Fruit fly (Drosophila melanogaster) whole organism, embryonic: ENCODE measurements around the gene Rab9.
A peak's percentile ranks its signal among the peaks of the same experiment; 100 is the strongest.

ENCODE experiments used
- Asciz ChIP-seq: fragments of 200-800 bp; sonication (Bioruptor generic); optimal IDR thresholded peaks from 2 replicates; lab custom pipeline; 2017; ENCODE audit warnings: missing biosample characterization, mild to moderate bottlenecking, missing genetic modification characterization, missing genetic modification reagents
- Atf3 ChIP-seq: fragments of 200-800 bp; sonication (Bioruptor generic); optimal IDR thresholded peaks from 3 replicates; lab custom pipeline; 2016; ENCODE audit warnings: missing biosample characterization, missing genetic modification characterization
- Bgb ChIP-seq: fragments of 200-800 bp; sonication (Bioruptor generic); IDR thresholded peaks from 2 replicates; pipeline ENCODE4 v1.3.6; 2022; ENCODE audit warnings: missing biosample characterization, missing genetic modification characterization; ENCODE audit not compliant: partially characterized antibody
- CG10147 ChIP-seq: fragments of 200-800 bp; sonication (Bioruptor generic); optimal IDR thresholded peaks from 2 replicates; lab custom pipeline; 2019; ENCODE audit warnings: missing biosample characterization, mild to moderate bottlenecking, missing genetic modification characterization, moderate library complexity
- CG10462 ChIP-seq: fragments of 200-800 bp; sonication (Bioruptor generic); optimal IDR thresholded peaks from 2 replicates; lab custom pipeline; 2016; ENCODE audit warnings: missing biosample characterization, missing genetic modification characterization
- CG11456 ChIP-seq: fragments of 200-800 bp; sonication (Bioruptor generic); IDR thresholded peaks from 3 replicates; pipeline ENCODE4 v1.3.6; 2022; ENCODE audit warnings: missing biosample characterization, missing genetic modification characterization
- CG1233 ChIP-seq: fragments of 200-800 bp; sonication (Bioruptor generic); optimal IDR thresholded peaks from 4 replicates; lab custom pipeline; 2018; ENCODE audit warnings: missing biosample characterization, mild to moderate bottlenecking, missing genetic modification characterization
- CG12659 ChIP-seq: fragments of 200-800 bp; sonication (Bioruptor generic); optimal IDR thresholded peaks from 3 replicates; lab custom pipeline; 2017; ENCODE audit warnings: mild to moderate bottlenecking, missing biosample characterization, missing genetic modification reagents, missing genetic modification characterization
- CG15073 ChIP-seq: fragments of 200-800 bp; sonication (Bioruptor generic); optimal IDR thresholded peaks from 2 replicates; lab custom pipeline; 2016; ENCODE audit warnings: missing biosample characterization, missing genetic modification characterization
- CG1647 ChIP-seq: fragments of 200-800 bp; sonication (Bioruptor generic); optimal IDR thresholded peaks from 3 replicates; lab custom pipeline; 2016; ENCODE audit warnings: missing biosample characterization, missing genetic modification characterization
- CG17359 ChIP-seq: fragments of 200-800 bp; sonication (Bioruptor generic); optimal IDR thresholded peaks from 3 replicates; lab custom pipeline; 2018; ENCODE audit warnings: missing biosample characterization, mild to moderate bottlenecking, missing genetic modification characterization, moderate library complexity
- CG1832 ChIP-seq: fragments of 200-800 bp; sonication (Bioruptor generic); optimal IDR thresholded peaks from 2 replicates; lab custom pipeline; 2017; ENCODE audit warnings: missing biosample characterization, mild to moderate bottlenecking, missing genetic modification characterization, inconsistent platforms
- CG2116 ChIP-seq: fragments of 200-800 bp; sonication (Bioruptor generic); optimal IDR thresholded peaks from 3 replicates; lab custom pipeline; 2018; ENCODE audit warnings: missing biosample characterization, mild to moderate bottlenecking, missing genetic modification characterization
- CG31388 ChIP-seq: fragments of 200-800 bp; sonication (Bioruptor generic); optimal IDR thresholded peaks from 2 replicates; lab custom pipeline; 2016; ENCODE audit warnings: missing biosample characterization, missing genetic modification characterization
- CG3163 ChIP-seq: fragments of 200-800 bp; sonication (Bioruptor generic); optimal IDR thresholded peaks from 3 replicates; lab custom pipeline; 2016; ENCODE audit warnings: missing biosample characterization, missing genetic modification characterization
- CG43689 ChIP-seq: fragments of 200-800 bp; sonication (Bioruptor generic); IDR thresholded peaks from 2 replicates; pipeline ENCODE4 v1.3.6; 2022; ENCODE audit warnings: missing biosample characterization, missing genetic modification characterization
- CG5245 ChIP-seq: fragments of 200-800 bp; sonication (Bioruptor generic); optimal IDR thresholded peaks from 3 replicates; lab custom pipeline; 2016; ENCODE audit warnings: missing biosample characterization, missing genetic modification characterization
- CG6689 ChIP-seq: fragments of 200-800 bp; sonication (Bioruptor generic); IDR thresholded peaks from 2 replicates; pipeline ENCODE4 v1.3.6; 2022; ENCODE audit warnings: missing biosample characterization, missing genetic modification characterization
- CG7271 ChIP-seq: fragments of 200-800 bp; sonication (Bioruptor generic); optimal IDR thresholded peaks from 2 replicates; lab custom pipeline; 2018; ENCODE audit warnings: missing biosample characterization, mild to moderate bottlenecking, missing genetic modification characterization, moderate library complexity
- CG9727 ChIP-seq: fragments of 200-800 bp; sonication (Bioruptor generic); optimal IDR thresholded peaks from 3 replicates; lab custom pipeline; 2017; ENCODE audit warnings: missing biosample characterization, mild to moderate bottlenecking, missing genetic modification characterization
- CG9817 ChIP-seq: fragments of 200-800 bp; sonication (Bioruptor generic); optimal IDR thresholded peaks from 2 replicates; lab custom pipeline; 2018; ENCODE audit warnings: missing biosample characterization, mild to moderate bottlenecking, missing genetic modification characterization, moderate library complexity
- Chrac-16 ChIP-seq: fragments of 200-800 bp; sonication (Bioruptor generic); optimal IDR thresholded peaks from 3 replicates; lab custom pipeline; 2016; ENCODE audit warnings: missing biosample characterization, missing genetic modification characterization
- CrebB ChIP-seq: fragments of 200-800 bp; sonication (Bioruptor generic); optimal IDR thresholded peaks from 3 replicates; lab custom pipeline; 2018; ENCODE audit warnings: missing biosample characterization, mild to moderate bottlenecking, missing genetic modification characterization
- Doc3 ChIP-seq: fragments of 200-800 bp; sonication (Bioruptor generic); IDR thresholded peaks from 3 replicates; pipeline ENCODE4 v1.3.6; 2022; ENCODE audit warnings: missing biosample characterization, missing genetic modification characterization; ENCODE audit not compliant: partially characterized antibody
- Hmr ChIP-seq: fragments of 200-800 bp; sonication (Bioruptor generic); optimal IDR thresholded peaks from 3 replicates; lab custom pipeline; 2017; ENCODE audit warnings: mild to moderate bottlenecking, missing biosample characterization, missing genetic modification reagents, missing genetic modification characterization
- Hr78 ChIP-seq, 2 experiments: fragments of 200-800 bp in 1 of 2; fragments of >200 bp in 1 of 2; sonication (Bioruptor generic) in 1 of 2; optimal IDR thresholded peaks; 2 replicates each; lab custom pipeline; 2017 to 2019; ENCODE audit warnings: missing biosample characterization in 2 of 2, missing genetic modification characterization in 2 of 2, mild to moderate bottlenecking in 1 of 2, moderate library complexity in 1 of 2
- Hsf ChIP-seq: fragments of 200-800 bp; sonication (Bioruptor generic); optimal IDR thresholded peaks from 3 replicates; lab custom pipeline; 2016; ENCODE audit warnings: missing biosample characterization, missing genetic modification characterization
- Lim3 ChIP-seq: fragments of 200-800 bp; sonication (Bioruptor generic); IDR thresholded peaks from 2 replicates; pipeline ENCODE4 v1.3.6; 2022; ENCODE audit warnings: missing biosample characterization, missing genetic modification characterization
- NC2α ChIP-seq: fragments of 200-800 bp; sonication (Bioruptor generic); optimal IDR thresholded peaks from 2 replicates; lab custom pipeline; 2016; ENCODE audit warnings: missing biosample characterization, missing genetic modification characterization
- Optix ChIP-seq: fragments of 200-800 bp; sonication (Bioruptor generic); IDR thresholded peaks from 3 replicates; pipeline ENCODE4 v1.3.6; 2022; ENCODE audit warnings: missing biosample characterization, missing genetic modification characterization
- Ravus ChIP-seq: fragments of 200-800 bp; sonication (Bioruptor generic); IDR thresholded peaks from 2 replicates; pipeline ENCODE4 v1.3.6; 2022; ENCODE audit warnings: missing biosample characterization, missing genetic modification characterization
- TFAM ChIP-seq: fragments of 200-800 bp; sonication (Bioruptor generic); optimal IDR thresholded peaks from 2 replicates; lab custom pipeline; 2017; ENCODE audit warnings: missing biosample characterization, missing genetic modification characterization, inconsistent platforms
- ac ChIP-seq: fragments of 200-800 bp; sonication (Bioruptor generic); optimal IDR thresholded peaks from 3 replicates; lab custom pipeline; 2017; ENCODE audit warnings: missing biosample characterization, mild to moderate bottlenecking, missing genetic modification characterization
- btn ChIP-seq: fragments of 200-800 bp; sonication (Bioruptor generic); optimal IDR thresholded peaks from 2 replicates; lab custom pipeline; 2016; ENCODE audit warnings: missing biosample characterization, missing genetic modification characterization
- exex ChIP-seq: fragments of 200-800 bp; sonication (Bioruptor generic); optimal IDR thresholded peaks from 4 replicates; lab custom pipeline; 2018; ENCODE audit warnings: missing biosample characterization, mild to moderate bottlenecking, missing genetic modification characterization, moderate library complexity
- ftz-f1 ChIP-seq: fragments of 200-800 bp; sonication (Bioruptor generic); optimal IDR thresholded peaks from 2 replicates; lab custom pipeline; 2016; ENCODE audit warnings: missing biosample characterization, missing genetic modification characterization
- ham ChIP-seq: fragments of 200-800 bp; sonication (Bioruptor generic); IDR thresholded peaks from 2 replicates; pipeline ENCODE4 v1.3.6; 2022; ENCODE audit warnings: missing biosample characterization, missing genetic modification characterization
- her ChIP-seq: fragments of 200-800 bp; sonication (Bioruptor generic); optimal IDR thresholded peaks from 2 replicates; lab custom pipeline; 2016; ENCODE audit warnings: missing biosample characterization, missing genetic modification characterization
- jing ChIP-seq: fragments of 200-800 bp; sonication (Bioruptor generic); optimal IDR thresholded peaks from 2 replicates; lab custom pipeline; 2018; ENCODE audit warnings: missing biosample characterization, mild to moderate bottlenecking, missing genetic modification characterization
- knrl ChIP-seq: fragments of 200-800 bp; sonication (Bioruptor generic); IDR thresholded peaks from 3 replicates; pipeline ENCODE4 v1.3.6; 2022; ENCODE audit warnings: missing biosample characterization, missing genetic modification characterization; ENCODE audit not compliant: partially characterized antibody
- otp ChIP-seq: fragments of 200-800 bp; sonication (Bioruptor generic); IDR thresholded peaks from 3 replicates; pipeline ENCODE4, ENCODE4 v1.3.6; 2022; ENCODE audit warnings: missing biosample characterization, missing genetic modification characterization
- repo ChIP-seq: fragments of 200-800 bp; sonication (Bioruptor generic); optimal IDR thresholded peaks from 2 replicates; lab custom pipeline; 2016; ENCODE audit warnings: missing biosample characterization, missing genetic modification characterization
- ssp ChIP-seq: fragments of 200-800 bp; sonication (Bioruptor generic); IDR thresholded peaks from 2 replicates; pipeline ENCODE4 v1.3.6; 2022; ENCODE audit warnings: missing biosample characterization, missing genetic modification characterization
- stwl ChIP-seq: fragments of 200-800 bp; sonication (Bioruptor generic); optimal IDR thresholded peaks from 3 replicates; lab custom pipeline; 2018; ENCODE audit warnings: missing biosample characterization, mild to moderate bottlenecking, missing genetic modification characterization, moderate library complexity
- trh ChIP-seq: fragments of 200-800 bp; sonication (Bioruptor generic); optimal IDR thresholded peaks from 2 replicates; lab custom pipeline; 2016; ENCODE audit warnings: missing biosample characterization, missing genetic modification characterization
- tup ChIP-seq: fragments of 200-800 bp; sonication (Bioruptor generic); optimal IDR thresholded peaks from 2 replicates; lab custom pipeline; 2016; ENCODE audit warnings: missing biosample characterization, mild to moderate bottlenecking, missing genetic modification characterization, moderate library complexity
- usp ChIP-seq: fragments of >200 bp; optimal IDR thresholded peaks from 2 replicates; lab custom pipeline; 2017; ENCODE audit warnings: missing biosample characterization, missing genetic modification characterization
- vnd ChIP-seq: fragments of 200-800 bp; sonication (Bioruptor generic); IDR thresholded peaks from 3 replicates; pipeline ENCODE4 v1.3.6; 2022; ENCODE audit warnings: missing biosample characterization, missing genetic modification characterization; ENCODE audit not compliant: partially characterized antibody
- wor ChIP-seq: fragments of 200-800 bp; sonication (Bioruptor generic); IDR thresholded peaks from 2 replicates; pipeline ENCODE4 v1.3.6; 2022; ENCODE audit warnings: missing biosample characterization, missing genetic modification characterization
- zfh2 ChIP-seq: fragments of 200-800 bp; sonication (Bioruptor generic); optimal IDR thresholded peaks from 2 replicates; lab custom pipeline; 2016; ENCODE audit warnings: missing biosample characterization, missing genetic modification characterization

The Rab9 gene

dm6 chr2L:19425765-19426329 is 6.5 kb upstream of the Rab9 start (continued):
- peak; percentile 68 for TF ChIP-seq Hsf
- peak in 1 of 2 experiments; percentile 66 for TF ChIP-seq Hr78 (GFP tag; optimal IDR thresholded peaks at IDR 0.05; lab: Kevin White, UChicago)
- peak; percentile 91 for TF ChIP-seq ftz-f1 (GFP tag; lab: Kevin White, UChicago)
- peak; percentile 55 for TF ChIP-seq CG5245 (GFP tag; lab: Kevin White, UChicago)
- peak; percentile 25 for TF ChIP-seq Atf3 (GFP tag; lab: Kevin White, UChicago)
- no peak for TF ChIP-seq Doc3
- TF ChIP-seq CG2116 (GFP tag; lab: Kevin White, UChicago): peak; percentile 4
- no peak for TF ChIP-seq CG3163 (GFP tag; lab: Kevin White, UChicago)
- no peak for TF ChIP-seq vnd
- 0 out of 2 replicates have a peak, but pooled peaks have one; percentile 8 for TF ChIP-seq Lim3
- TF ChIP-seq jing (GFP tag; lab: Kevin White, UChicago): peak; percentile 9
- TF ChIP-seq exex (tag; lab: Kevin White, UChicago): peak; percentile 68
- peak; percentile 2 for TF ChIP-seq TFAM (GFP tag; lab: Kevin White, UChicago)
- TF ChIP-seq Asciz (GFP tag; lab: Kevin White, UChicago): peak; percentile 32
- TF ChIP-seq CG1832 (GFP tag; lab: Kevin White, UChicago): no peak
- TF ChIP-seq CG1233: peak; percentile 53
- peak; percentile 15 for TF ChIP-seq stwl (tag; lab: Kevin White, UChicago)
- TF ChIP-seq Bgb (GFP tag; lab: Robert Waterston, UW): peak; percentile 6; the same call in 1 of the 2 replicates
- TF ChIP-seq knrl (GFP tag; lab: Robert Waterston, UW): no peak
- TF ChIP-seq CG1647 (GFP tag; lab: Kevin White, UChicago): no peak
- peak; percentile 22 for TF ChIP-seq her (GFP tag; lab: Kevin White, UChicago)
- peak; percentile 94 for TF ChIP-seq otp (GFP tag; lab: Robert Waterston, UW)
- TF ChIP-seq Ravus: peak; percentile 30; the same call in 1 of the 2 replicates
- TF ChIP-seq zfh2: peak; percentile 40
- TF ChIP-seq CG43689 (GFP tag; lab: Robert Waterston, UW): peak; percentile 53
- no peak for TF ChIP-seq CG7271 (tag; lab: Kevin White, UChicago)
- TF ChIP-seq ssp: peak; percentile 27; the same call in 1 of the 2 replicates
- peak; percentile 70; the same call in 2 of the 3 replicates for TF ChIP-seq CG11456 (GFP tag; lab: Robert Waterston, UW)
- TF ChIP-seq CG15073 (GFP tag; lab: Kevin White, UChicago): peak; percentile 12
- peak; percentile 69 for TF ChIP-seq Hmr (GFP tag; lab: Kevin White, UChicago)
- TF ChIP-seq CG10147 (GFP tag; lab: Kevin White, UChicago): peak; percentile 66
- TF ChIP-seq CG10462 (GFP tag; lab: Kevin White, UChicago): no peak
- peak; percentile 13 for TF ChIP-seq trh (GFP tag; lab: Kevin White, UChicago)
- TF ChIP-seq usp (GFP tag; lab: Kevin White, UChicago): no peak
- no peak for TF ChIP-seq wor (GFP tag; lab: Robert Waterston, UW)
- TF ChIP-seq CG9727 (GFP tag; lab: Kevin White, UChicago): peak; percentile 72
- TF ChIP-seq ham: no peak
- peak; percentile 3 for TF ChIP-seq btn (GFP tag; lab: Kevin White, UChicago)
- TF ChIP-seq CG17359 (tag; lab: Kevin White, UChicago): peak; percentile 69
- peak; percentile 47 for TF ChIP-seq repo (GFP tag; lab: Kevin White, UChicago)
- peak; percentile 59 for TF ChIP-seq CG12659 (GFP tag; lab: Kevin White, UChicago)
- no peak for TF ChIP-seq ac (GFP tag; lab: Kevin White, UChicago)
- TF ChIP-seq Chrac-16 (GFP tag; lab: Kevin White, UChicago): peak; percentile 63
- TF ChIP-seq CG6689 (GFP tag; lab: Robert Waterston, UW): peak; percentile 64; the same call in 1 of the 2 replicates
- no peak for TF ChIP-seq NC2α (GFP tag; lab: Kevin White, UChicago)
- TF ChIP-seq tup: no peak
- TF ChIP-seq CG31388 (GFP tag; lab: Kevin White, UChicago): peak; percentile 34
- peak; percentile 52 for TF ChIP-seq CrebB (tag; lab: Kevin White, UChicago)
- TF ChIP-seq Optix (GFP tag; lab: Robert Waterston, UW): 0 out of 3 replicates have a peak, but pooled peaks have one; percentile 7
- TF ChIP-seq CG9817: peak; percentile 61
